Fruit fly (Drosophila melanogaster): Measurements from ENCODE around the gene Cnot4.

DNA sequence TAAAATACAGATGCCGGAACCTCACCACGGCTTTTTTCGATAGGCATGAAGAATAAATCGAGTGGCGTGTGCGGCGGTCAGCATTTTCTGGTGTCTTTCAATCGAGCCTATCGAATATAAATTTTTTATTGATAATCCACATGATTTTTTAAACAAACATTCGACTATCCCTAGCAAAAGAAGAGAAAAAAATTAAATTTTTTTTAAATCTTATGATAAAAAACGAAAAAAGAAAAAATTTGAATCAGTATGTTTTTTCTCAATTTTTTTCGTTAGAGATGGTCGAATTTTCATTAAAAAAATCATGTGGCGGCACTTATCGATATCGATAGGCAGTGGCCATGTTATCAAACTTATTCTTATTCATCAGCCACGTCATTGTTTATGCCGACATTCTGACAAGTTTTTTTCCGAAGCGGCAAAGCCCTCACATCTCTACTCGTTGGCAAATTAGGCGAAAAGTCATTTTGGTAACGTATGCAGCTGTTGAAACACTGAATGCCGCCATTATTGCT is 30.1 kb downstream of the Cnot4 start, which contains the start of the genes SmB and KdelR:
- no peak for TF ChIP-seq CG8478 (optimal IDR thresholded peaks at IDR 0.05)
- no peak for TF ChIP-seq usp (GFP tag; optimal IDR thresholded peaks at IDR 0.05)
- no peak for TF ChIP-seq Dll (optimal IDR thresholded peaks at IDR 0.05)
- TF ChIP-seq psq (optimal IDR thresholded peaks at IDR 0.05), result no peak
- no peak for TF ChIP-seq pan (optimal IDR thresholded peaks at IDR 0.05)
